Worm (Caenorhabditis elegans): ENCODE measurements around the gene F42A10.7.

F42A10.7 gene

ce11 chrIII:6206161-6206853, 27.8 kb upstream of the F42A10.7 start, which contains the start of the genes sna-3 and rps-3:
Gene sna-3 (minus strand): TSS chrIII:6206211.
Gene rps-3 (plus strand): TSS chrIII:6206803.
- no peak for TF ChIP-seq egl-43 (GFP tag; IDR thresholded peaks at IDR 0.05)
- no peak for TF ChIP-seq ceh-28 (tag; optimal IDR thresholded peaks at IDR 0.05)
- TF ChIP-seq vab-7 (GFP tag; IDR thresholded peaks at IDR 0.05), result no peak
- no peak for TF ChIP-seq dmd-8 (GFP tag; IDR thresholded peaks at IDR 0.05)
- peak; percentile 69 for TF ChIP-seq unc-130 (GFP tag; optimal IDR thresholded peaks at IDR 0.05)
- peak; percentile 36 for TF ChIP-seq aha-1 (tag)
- no peak for TF ChIP-seq zfp-3 (GFP tag; conservative IDR thresholded peaks at IDR 0.05)
- TF ChIP-seq rbr-2 (tag; optimal IDR thresholded peaks at IDR 0.05), result peak; percentile 70
- TF ChIP-seq fkh-10 (GFP tag; optimal IDR thresholded peaks at IDR 0.05), result no peak
- TF ChIP-seq hlh-11 (tag; optimal IDR thresholded peaks at IDR 0.05), result peak; percentile 33
- TF ChIP-seq nhr-6 (tag; optimal IDR thresholded peaks at IDR 0.05), result peak; percentile 45
- peak; percentile 74 for TF ChIP-seq hmg-1.1 (GFP tag; IDR thresholded peaks at IDR 0.05)
- TF ChIP-seq nhr-102 (tag; optimal IDR thresholded peaks at IDR 0.05), result peak; percentile 20
- no peak for TF ChIP-seq nhr-76 (tag; optimal IDR thresholded peaks at IDR 0.05)
- no peak for TF ChIP-seq aly-2 (tag; optimal IDR thresholded peaks at IDR 0.05)
- TF ChIP-seq ztf-7 (tag; optimal IDR thresholded peaks at IDR 0.05), result peak; percentile 39
- TF ChIP-seq lin-13 (GFP tag; optimal IDR thresholded peaks at IDR 0.05), result peak; percentile 72
- no peak for TF ChIP-seq lir-3 (tag; optimal IDR thresholded peaks at IDR 0.05)
- no peak for TF ChIP-seq skn-1 (tag; optimal IDR thresholded peaks at IDR 0.05)
- peak; percentile 82 for TF ChIP-seq dpl-1 (GFP tag; optimal IDR thresholded peaks at IDR 0.05)
- TF ChIP-seq ceh-44 (GFP tag; IDR thresholded peaks at IDR 0.05), result peak; percentile 24; the same call in 1 of the 2 replicates
- TF ChIP-seq mes-2 (tag; optimal IDR thresholded peaks at IDR 0.05; ENCODE audit: poor library complexity, severe bottlenecking), result peak; percentile 90
- TF ChIP-seq F26F4.8 (GFP tag; conservative IDR thresholded peaks at IDR 0.05), result no peak
- no peak for TF ChIP-seq F44E2.7 (GFP tag; IDR thresholded peaks at IDR 0.05)
- peak; percentile 91 for TF ChIP-seq nhr-77 (tag; optimal IDR thresholded peaks at IDR 0.05)
- TF ChIP-seq daf-19 (GFP tag; conservative IDR thresholded peaks at IDR 0.05), result no peak
- TF ChIP-seq ceh-20 (GFP tag; IDR thresholded peaks at IDR 0.05), result no peak
- TF ChIP-seq nhr-10 (tag; optimal IDR thresholded peaks at IDR 0.05), result no peak
- TF ChIP-seq ceh-82 (tag; optimal IDR thresholded peaks at IDR 0.05), result no peak
- peak; percentile 69 for TF ChIP-seq nhr-28 (tag; optimal IDR thresholded peaks at IDR 0.05)
- no peak for TF ChIP-seq ctbp-1 (GFP tag; IDR thresholded peaks at IDR 0.05)
- TF ChIP-seq pha-4 (GFP tag; IDR thresholded peaks at IDR 0.05), result no peak
- peak; percentile 26 for TF ChIP-seq pha-4 (tag; optimal IDR thresholded peaks at IDR 0.05)
- TF ChIP-seq duxl-1 (tag; optimal IDR thresholded peaks at IDR 0.05; ENCODE audit: poor library complexity), result no peak
- TF ChIP-seq zip-11 (GFP tag; IDR thresholded peaks at IDR 0.05), result no peak
- no peak for TF ChIP-seq T20F7.1 (GFP tag; optimal IDR thresholded peaks at IDR 0.05)
- TF ChIP-seq pqm-1 (tag; optimal IDR thresholded peaks at IDR 0.05), result no peak
- peak; percentile 88 for TF ChIP-seq hlh-30 (tag; optimal IDR thresholded peaks at IDR 0.05; ENCODE audit: insufficient read depth)
- TF ChIP-seq ZK337.2 (GFP tag; IDR thresholded peaks at IDR 0.05), result no peak
- peak in 1 of 2 experiments; percentile 68 for TF ChIP-seq mdl-1 (tag; optimal IDR thresholded peaks at IDR 0.05)
- no peak for TF ChIP-seq unc-39 (tag; optimal IDR thresholded peaks at IDR 0.05)
- TF ChIP-seq hif-1 (tag; optimal IDR thresholded peaks at IDR 0.05), result peak in 1 of 2 experiments; percentile 2
- peak; percentile 89 for TF ChIP-seq mep-1 (tag; optimal IDR thresholded peaks at IDR 0.05)
- TF ChIP-seq zag-1 (tag; optimal IDR thresholded peaks at IDR 0.05), result no peak
- TF ChIP-seq arid-1 (GFP tag; conservative IDR thresholded peaks at IDR 0.05), result peak; percentile 73
- TF ChIP-seq set-16 (GFP tag; IDR thresholded peaks at IDR 0.05), result no peak
- TF ChIP-seq nhr-11 (tag; optimal IDR thresholded peaks at IDR 0.05), result peak; percentile 61
- TF ChIP-seq Y48G9A.11 (GFP tag; IDR thresholded peaks at IDR 0.05), result no peak
- no peak for TF ChIP-seq daf-16 (GFP tag; optimal IDR thresholded peaks at IDR 0.05)
- peak; percentile 46 for TF ChIP-seq daf-16 (tag; optimal IDR thresholded peaks at IDR 0.05)
- TF ChIP-seq zip-2 (tag; optimal IDR thresholded peaks at IDR 0.05), result no peak
- no peak for TF ChIP-seq tra-1 (GFP tag; IDR thresholded peaks at IDR 0.05)
